ENCODE assay signal across 1 worm cellular context in the genomic region with DNA sequence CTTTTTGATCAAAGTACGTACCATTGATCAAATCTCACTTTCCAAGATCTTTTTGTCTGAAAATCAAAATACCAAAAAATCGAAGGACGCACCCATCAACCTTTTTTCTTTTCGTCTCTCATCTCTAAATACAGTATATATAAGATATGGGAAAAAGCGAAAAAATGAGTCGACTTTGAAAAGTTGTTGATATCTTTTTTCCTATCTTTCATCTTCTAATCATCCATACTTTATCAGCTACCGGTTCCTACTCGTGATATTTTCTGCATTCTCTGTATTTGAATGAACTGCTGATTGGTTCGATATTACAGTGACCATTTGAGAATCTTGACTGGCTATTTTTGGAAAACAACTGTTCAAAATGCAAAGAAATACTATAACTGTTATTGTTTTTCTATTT.
TF ChIP-seq lines count a peak whose summit lies in the region.

A gene (plus strand): TSS at position 169 of the 400 bp plus-strand sequence.

TF ChIP-seq in whole organism, L1 larva, 84 proteins besides CTCF, POLR2A, EP300 and RAD21 (continued from another document):
- TF ChIP-seq elt-2 (tag; optimal IDR thresholded peaks at IDR 0.05; lab: Kevin White, UChicago) (peak; percentile 44), nhr-19 (GFP tag; conservative IDR thresholded peaks at IDR 0.05; lab: Robert Waterston, UW) (peak; percentile 41), efl-1 (optimal IDR thresholded peaks at IDR 0.05; lab: Kevin White, UChicago) (no peak), efl-1 (GFP tag; optimal IDR thresholded peaks at IDR 0.05 in 1 of 2; lab: Kevin White, UChicago) (peak in 1 of 2 experiments; percentile 90), alr-1 (tag; optimal IDR thresholded peaks at IDR 0.05; lab: Kevin White, UChicago; ENCODE audit: borderline replicate concordance) (no peak), lin-15B (tag; optimal IDR thresholded peaks at IDR 0.05; lab: Kevin White, UChicago) (no peak), nhr-90 (tag; optimal IDR thresholded peaks at IDR 0.05; lab: Kevin White, UChicago; ENCODE audit: poor library complexity) (peak; percentile 49), tlp-1 (tag; optimal IDR thresholded peaks at IDR 0.05; lab: Kevin White, UChicago) (no peak), nhr-28 (tag; optimal IDR thresholded peaks at IDR 0.05; lab: Kevin White, UChicago) (no peak), pax-3 (tag; optimal IDR thresholded peaks at IDR 0.05; lab: Kevin White, UChicago) (no peak), rnt-1 (tag; optimal IDR thresholded peaks at IDR 0.05; lab: Kevin White, UChicago) (no peak), nhr-20 (tag; optimal IDR thresholded peaks at IDR 0.05; lab: Kevin White, UChicago) (peak; percentile 75), aha-1 (tag; optimal IDR thresholded peaks at IDR 0.05; lab: Kevin White, UChicago) (no peak), C16A3.4 (tag; optimal IDR thresholded peaks at IDR 0.05; lab: Kevin White, UChicago) (peak; percentile 3), snu-23 (GFP tag; optimal IDR thresholded peaks at IDR 0.05; lab: Kevin White, UChicago) (peak; percentile 46), lin-14 (GFP tag; optimal IDR thresholded peaks at IDR 0.05; lab: Kevin White, UChicago) (peak; percentile 68), pag-3 (tag; optimal IDR thresholded peaks at IDR 0.05; lab: Kevin White, UChicago; ENCODE audit: borderline replicate concordance, insufficient read depth) (no peak), dsc-1 (tag; optimal IDR thresholded peaks at IDR 0.05; lab: Kevin White, UChicago) (no peak), nhr-71 (tag; optimal IDR thresholded peaks at IDR 0.05; lab: Kevin White, UChicago) (peak; percentile 66), egl-13 (tag; optimal IDR thresholded peaks at IDR 0.05; lab: Kevin White, UChicago) (no peak), unc-30 (tag; optimal IDR thresholded peaks at IDR 0.05; lab: Kevin White, UChicago) (no peak), elt-3 (tag; optimal IDR thresholded peaks at IDR 0.05; lab: Kevin White, UChicago) (peak in 5 of 6 experiments; percentile 38 to 75 (median 62)), lin-35 (GFP tag; optimal IDR thresholded peaks at IDR 0.05; lab: Kevin White, UChicago) (peak in 1 of 2 experiments; percentile 50), ces-1 (GFP tag; optimal IDR thresholded peaks at IDR 0.05; lab: Kevin White, UChicago) (no peak), nhr-84 (tag; optimal IDR thresholded peaks at IDR 0.05; lab: Kevin White, UChicago) (no peak), C04F5.9 (tag; optimal IDR thresholded peaks at IDR 0.05; lab: Kevin White, UChicago) (no peak), tbx-2 (tag; optimal IDR thresholded peaks at IDR 0.05; lab: Kevin White, UChicago) (peak; percentile 28), ceh-8 (GFP tag; optimal IDR thresholded peaks at IDR 0.05; lab: Kevin White, UChicago) (no peak), nhr-85 (tag; lab: Kevin White, UChicago) (peak; percentile 83)
